Worm (Caenorhabditis elegans) whole organism, L4/young adult: ENCODE data around the gene C07H6.9.

ENCODE experiments used
- W03F9.2 ChIP-seq: fragments of 150-350 bp; optimal IDR thresholded peaks from 2 replicates; lab custom pipeline; 2014; ENCODE audit warnings: missing biosample characterization, missing genetic modification characterization
- dao-5 ChIP-seq: sonication (generic microtip); optimal IDR thresholded peaks from 2 replicates; lab custom pipeline; 2016; ENCODE audit warnings: missing genotype, missing genetic modification characterization, moderate library complexity, missing compliant biosample characterization
- him-1 ChIP-seq: sonication (generic microtip); optimal IDR thresholded peaks from 2 replicates; lab custom pipeline; 2016; ENCODE audit warnings: missing genotype, missing genetic modification reagents, missing genetic modification characterization, missing compliant biosample characterization

Gene C07H6.9

DNA sequence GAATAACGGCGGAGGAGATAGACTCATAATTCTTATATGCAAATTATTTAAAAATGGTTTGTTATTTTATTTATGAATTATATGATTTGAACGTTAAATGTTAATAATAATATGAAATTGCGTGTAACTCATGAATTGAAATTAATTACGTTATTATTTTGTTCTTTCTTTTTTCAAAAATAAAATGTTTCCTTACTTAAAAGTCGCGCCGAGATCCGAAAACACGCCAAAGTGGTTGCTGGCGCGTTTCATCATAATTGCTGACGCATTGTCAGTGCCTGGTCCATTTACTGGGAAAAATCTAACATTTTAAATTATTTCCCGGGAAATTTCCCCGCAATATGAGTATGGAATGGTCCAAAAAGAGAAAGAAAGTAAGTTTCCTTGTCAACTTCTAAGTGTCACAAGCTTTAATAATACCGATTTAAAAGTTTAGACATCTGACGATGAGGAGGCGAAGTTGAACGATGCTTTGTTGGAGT lies at the start of gene C07H6.9, which contains the start of gene sap-140:
C07H6.9 (minus strand) TSS at position 51 of the 482 bp plus-strand sequence.
sap-140 (plus strand) TSS at position 318 of the 482 bp plus-strand sequence.
- TF ChIP-seq W03F9.2 (peak; percentile 83), dao-5 (tag; lab: Kevin White, UChicago) (no peak), him-1 (tag; lab: Kevin White, UChicago) (peak; percentile 24)

DNA sequence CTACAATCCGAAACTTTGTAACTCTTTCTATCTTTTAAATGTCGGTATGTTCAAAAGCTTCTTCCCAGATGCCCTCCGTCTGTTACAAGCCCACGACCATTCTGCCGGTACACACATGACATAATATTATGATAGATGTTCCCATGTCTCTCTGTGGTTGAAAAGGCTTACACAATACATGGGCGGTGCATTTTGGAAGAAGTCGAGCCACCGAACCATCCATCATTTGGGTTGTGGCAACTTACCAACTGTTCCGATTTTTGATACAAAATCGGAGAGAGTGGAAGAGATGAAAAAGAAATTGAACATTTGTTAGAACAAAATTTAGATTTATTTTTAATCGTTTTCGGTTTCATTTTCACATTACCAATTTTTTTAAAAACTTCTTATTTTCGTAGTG lies 49.7 kb upstream of the C07H6.9 start:
- TF ChIP-seq him-1 (tag; lab: Kevin White, UChicago) (no peak), dao-5 (tag; lab: Kevin White, UChicago) (no peak)

DNA sequence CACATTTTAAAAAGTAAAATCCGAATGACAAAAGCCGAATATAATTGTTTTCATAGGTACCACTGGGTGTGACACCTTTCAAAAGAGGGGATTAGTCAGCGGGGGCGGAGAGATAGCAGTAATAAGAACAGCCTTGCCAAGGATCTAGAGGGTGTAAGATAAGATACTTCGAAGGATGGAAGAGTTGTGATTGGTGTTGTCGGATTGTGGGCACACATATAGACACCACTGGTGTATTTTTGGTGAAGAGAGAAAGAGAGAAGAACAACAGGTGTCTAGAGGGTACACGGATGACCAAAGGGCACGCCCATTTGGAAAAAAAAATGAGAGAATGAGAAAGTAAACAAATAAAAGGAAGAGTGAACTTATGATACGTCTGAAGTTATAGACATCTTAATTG lies 45.9 kb upstream of the C07H6.9 start:
- TF ChIP-seq W03F9.2 = no peak
- TF ChIP-seq him-1 (tag; lab: Kevin White, UChicago) = no peak
- no peak for TF ChIP-seq dao-5 (tag; lab: Kevin White, UChicago)

DNA sequence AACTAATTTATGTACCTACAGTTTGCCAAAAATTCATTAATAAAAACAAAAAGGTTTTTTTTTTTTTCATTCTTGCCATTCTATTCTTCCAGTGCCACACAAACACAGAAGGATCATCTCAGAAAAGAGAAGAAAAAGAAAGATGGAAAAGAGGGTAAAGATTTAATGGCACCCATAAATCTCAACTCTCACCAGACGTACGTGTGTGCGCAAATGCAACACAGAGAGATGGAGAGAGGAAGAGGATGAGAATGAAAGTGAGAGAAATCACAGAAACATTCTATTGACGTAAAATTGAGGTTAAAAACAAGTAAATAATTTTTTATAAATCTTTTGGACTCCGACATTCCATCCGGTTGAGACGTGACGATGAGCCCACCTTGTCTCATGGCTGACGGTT lies 44.9 kb upstream of the C07H6.9 start:
- TF ChIP-seq W03F9.2 = no peak
- TF ChIP-seq him-1 (tag; lab: Kevin White, UChicago) = no peak
- no peak for TF ChIP-seq dao-5 (tag; lab: Kevin White, UChicago)

DNA sequence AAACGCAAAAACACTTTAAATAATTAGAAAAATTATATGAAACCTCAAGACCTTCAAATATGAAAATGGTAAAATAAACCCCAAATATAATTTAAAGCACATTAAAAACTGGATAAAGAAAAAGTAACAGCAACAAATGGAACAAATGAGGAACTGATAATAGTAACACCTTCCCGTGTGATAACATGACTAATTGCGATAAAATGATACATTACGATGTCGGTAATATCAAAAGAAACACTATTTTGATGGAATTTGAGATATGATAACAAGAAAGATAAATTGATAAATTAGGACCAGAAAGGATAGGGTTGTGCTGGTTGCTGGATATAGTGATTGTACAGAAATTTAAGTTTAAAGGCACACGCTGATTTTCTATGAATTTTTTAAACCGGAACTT lies 42.8 kb upstream of the C07H6.9 start:
- TF ChIP-seq him-1 (tag; lab: Kevin White, UChicago) (no peak), W03F9.2 (no peak), dao-5 (tag; lab: Kevin White, UChicago) (no peak)

DNA sequence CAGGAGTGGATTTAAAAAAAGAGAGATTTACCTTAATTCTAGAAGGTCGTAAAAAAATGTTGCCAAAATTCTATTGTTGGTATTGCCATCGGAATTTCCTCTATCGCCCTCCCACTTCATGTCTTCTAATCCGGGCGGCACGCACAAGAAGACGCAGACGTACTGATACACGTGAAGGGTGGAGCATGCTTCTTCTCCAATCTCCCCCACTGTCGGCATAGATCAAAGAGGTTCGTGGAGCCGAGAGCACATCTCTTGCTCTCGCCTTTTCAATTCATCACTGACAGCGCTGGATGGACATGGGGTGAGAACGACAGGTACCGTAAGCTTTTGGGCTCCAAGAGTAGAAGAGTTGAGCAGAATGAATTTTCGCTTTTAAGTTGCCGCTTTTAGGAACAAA lies 37.3 kb upstream of the C07H6.9 start, which contains the start of gene lin-39:
lin-39 (minus strand) TSS at position 74 of the 400 bp plus-strand sequence.
- TF ChIP-seq him-1 (tag; lab: Kevin White, UChicago) = no peak
- TF ChIP-seq W03F9.2 = no peak
- no peak for TF ChIP-seq dao-5 (tag; lab: Kevin White, UChicago)

DNA sequence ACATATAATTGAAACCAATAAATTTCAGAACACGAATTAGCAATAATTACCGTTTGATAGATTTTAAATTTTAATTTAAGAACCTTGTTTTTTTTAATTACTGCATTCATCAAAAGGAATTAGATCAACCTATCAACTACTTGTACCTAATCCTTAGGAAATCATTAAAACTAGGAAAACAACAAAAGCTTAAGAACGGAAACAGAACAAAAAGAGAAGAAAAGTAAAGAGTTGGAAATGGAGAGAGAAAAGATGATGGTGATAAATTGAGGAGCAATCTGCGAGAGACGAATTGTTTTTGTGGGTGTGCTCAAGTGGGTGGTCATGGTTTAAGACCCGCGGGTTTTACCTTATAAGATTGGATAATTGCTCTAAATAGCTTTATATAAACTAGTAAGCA lies 36.1 kb upstream of the C07H6.9 start:
- TF ChIP-seq dao-5 (tag; lab: Kevin White, UChicago) = no peak
- no peak for TF ChIP-seq W03F9.2
- TF ChIP-seq him-1 (tag; lab: Kevin White, UChicago) = no peak

DNA sequence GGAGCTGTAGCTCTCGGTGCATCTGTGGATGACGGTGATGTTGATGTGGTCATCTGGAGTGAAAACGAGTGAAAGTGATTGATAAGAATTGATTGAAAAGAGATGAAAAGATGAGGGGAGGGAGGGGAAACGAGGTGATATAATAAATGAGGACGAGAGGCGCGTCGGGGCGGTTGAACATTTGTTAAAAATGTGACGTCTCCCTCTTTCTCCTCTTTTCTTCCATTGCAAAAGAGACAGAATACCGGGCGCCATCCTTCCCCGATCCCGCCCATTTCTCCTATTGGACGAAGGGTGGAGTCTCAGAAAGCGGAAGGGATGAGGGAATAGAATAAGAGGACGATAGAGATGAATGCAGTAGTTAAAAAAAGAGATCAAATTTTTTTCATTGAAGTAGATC lies 35.4 kb upstream of the C07H6.9 start:
- TF ChIP-seq him-1 (tag; lab: Kevin White, UChicago) (no peak), W03F9.2 (no peak), dao-5 (tag; lab: Kevin White, UChicago) (no peak)

DNA sequence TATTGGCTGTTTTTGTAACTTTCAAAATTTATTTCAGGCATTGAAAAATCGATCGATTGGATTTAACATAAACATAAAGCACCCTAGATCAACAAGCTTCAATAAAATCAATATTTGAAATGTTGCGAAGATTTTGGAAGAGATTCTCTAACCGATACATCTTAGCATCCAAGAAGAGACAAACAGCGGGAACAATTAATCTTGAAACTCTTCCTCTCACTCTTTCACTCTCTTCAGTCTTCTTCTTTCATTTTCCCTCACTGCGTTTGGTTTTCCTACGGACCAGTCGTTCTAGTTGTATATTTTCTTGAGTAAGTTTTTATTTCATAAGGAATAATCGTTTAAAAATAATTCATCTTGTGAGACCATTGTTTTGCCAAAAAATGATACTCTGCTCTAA lies 33.7 kb upstream of the C07H6.9 start:
- TF ChIP-seq dao-5 (tag; lab: Kevin White, UChicago) = no peak
- TF ChIP-seq W03F9.2 = no peak
- no peak for TF ChIP-seq him-1 (tag; lab: Kevin White, UChicago)

DNA sequence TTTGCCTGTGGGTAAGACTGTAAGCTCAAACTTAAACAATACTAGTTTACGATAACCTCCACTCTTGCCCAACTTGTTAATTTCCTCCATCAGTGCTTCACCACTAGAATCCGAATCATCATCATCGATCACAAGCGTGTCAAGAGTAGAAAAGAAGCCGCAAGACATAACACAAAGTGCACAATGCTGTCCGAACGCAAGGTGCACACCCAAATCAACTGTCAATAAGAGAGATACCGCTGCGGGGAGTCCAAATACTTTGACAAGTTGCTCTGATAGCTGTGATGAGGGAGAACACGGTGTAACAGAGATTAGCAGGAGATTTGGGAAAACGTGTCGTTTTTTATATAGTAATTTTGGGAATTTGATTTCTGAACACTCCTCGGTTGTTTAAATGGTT lies 32.1 kb upstream of the C07H6.9 start:
- no peak for TF ChIP-seq him-1 (tag; lab: Kevin White, UChicago)
- no peak for TF ChIP-seq dao-5 (tag; lab: Kevin White, UChicago)
- no peak for TF ChIP-seq W03F9.2

DNA sequence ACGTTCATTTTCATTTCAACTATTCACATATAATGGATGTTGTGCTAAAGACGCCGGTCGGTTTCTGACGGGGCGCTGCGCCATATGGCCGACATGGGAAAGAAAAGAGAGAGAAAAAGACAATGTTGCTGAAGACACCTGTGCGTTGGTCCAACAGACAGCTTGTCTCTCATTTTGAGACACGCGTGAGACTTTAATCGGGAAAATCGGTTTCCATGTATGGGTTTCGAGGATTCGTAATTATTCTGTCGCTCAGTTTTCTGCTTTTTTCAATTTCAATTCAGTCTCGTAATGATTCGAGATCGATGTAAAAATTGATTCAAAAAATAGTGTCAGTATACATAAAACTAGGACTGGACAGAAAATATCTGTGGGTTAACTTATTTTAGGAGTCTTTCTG lies 31.6 kb upstream of the C07H6.9 start:
- no peak for TF ChIP-seq him-1 (tag; lab: Kevin White, UChicago)
- TF ChIP-seq dao-5 (tag; lab: Kevin White, UChicago) = no peak
- no peak for TF ChIP-seq W03F9.2

DNA sequence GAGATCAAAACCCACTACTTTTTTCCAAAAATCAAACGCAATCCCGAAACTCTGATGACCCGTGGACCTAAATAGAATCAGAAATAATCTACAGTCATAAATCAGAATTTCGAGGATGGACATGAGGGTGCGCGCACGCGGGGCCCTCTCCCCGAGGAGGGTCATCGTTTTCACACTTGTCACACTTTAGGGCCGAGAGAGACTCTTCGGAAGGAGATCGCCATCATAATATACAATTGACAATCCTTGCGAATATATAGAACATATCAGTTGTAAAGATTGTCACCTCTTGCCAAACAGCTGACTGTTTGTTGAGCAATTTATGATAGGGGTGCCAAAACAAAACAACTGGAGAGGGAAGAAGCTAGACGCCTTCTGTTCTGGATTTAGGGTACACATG lies 30.8 kb upstream of the C07H6.9 start:
- TF ChIP-seq dao-5 (tag; lab: Kevin White, UChicago) (no peak), W03F9.2 (no peak), him-1 (tag; lab: Kevin White, UChicago) (no peak)

DNA sequence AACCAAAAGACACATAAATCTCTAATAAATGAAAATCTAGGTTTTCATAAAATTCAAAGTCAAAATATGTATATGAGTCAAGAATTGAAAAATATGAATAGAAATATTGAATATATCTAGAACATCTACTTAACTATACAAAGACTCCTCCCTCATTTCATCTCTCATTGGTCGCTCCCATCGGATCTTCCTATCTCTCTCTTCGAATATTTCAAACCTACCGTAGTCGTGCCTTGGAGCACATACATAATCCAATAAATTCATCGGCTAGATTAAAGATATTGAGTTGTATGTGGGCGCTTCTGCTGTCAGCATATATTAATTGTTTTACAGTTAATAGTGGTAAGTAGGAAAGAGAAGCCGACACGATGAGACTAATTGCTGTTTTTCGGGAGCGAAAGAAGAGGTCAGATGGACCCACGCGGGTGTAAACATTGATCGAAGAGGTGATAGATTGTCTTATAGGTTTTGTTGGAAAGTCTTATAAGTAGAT lies 27.7 kb upstream of the C07H6.9 start:
- no peak for TF ChIP-seq W03F9.2
- TF ChIP-seq dao-5 (tag; lab: Kevin White, UChicago) = no peak
- TF ChIP-seq him-1 (tag; lab: Kevin White, UChicago) = no peak

DNA sequence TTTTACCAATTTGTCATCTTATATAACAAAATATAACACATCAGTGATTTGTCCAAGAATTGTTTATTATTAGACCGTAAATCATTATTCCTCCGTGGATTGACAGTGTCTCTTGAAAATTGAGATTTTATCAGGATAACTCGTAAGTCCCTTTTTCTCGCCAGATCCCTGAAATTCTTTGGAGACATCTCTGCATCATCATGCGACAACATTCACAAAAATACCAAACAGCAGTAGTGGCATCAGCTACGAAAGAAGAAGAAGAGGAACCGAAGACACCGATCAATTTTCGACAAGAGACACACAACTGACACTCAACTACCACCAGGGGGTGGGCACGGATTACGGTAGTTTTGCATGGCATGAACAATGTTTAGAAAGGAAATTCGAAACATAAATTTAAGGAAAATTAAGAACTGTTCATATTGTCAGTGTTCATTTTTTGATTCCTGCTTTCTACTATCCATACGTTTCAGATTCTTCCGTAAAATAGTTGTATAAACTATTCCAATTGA lies 25.6 kb upstream of the C07H6.9 start:
- TF ChIP-seq dao-5 (tag; lab: Kevin White, UChicago) = no peak
- TF ChIP-seq him-1 (tag; lab: Kevin White, UChicago) = no peak
- TF ChIP-seq W03F9.2 = no peak

DNA sequence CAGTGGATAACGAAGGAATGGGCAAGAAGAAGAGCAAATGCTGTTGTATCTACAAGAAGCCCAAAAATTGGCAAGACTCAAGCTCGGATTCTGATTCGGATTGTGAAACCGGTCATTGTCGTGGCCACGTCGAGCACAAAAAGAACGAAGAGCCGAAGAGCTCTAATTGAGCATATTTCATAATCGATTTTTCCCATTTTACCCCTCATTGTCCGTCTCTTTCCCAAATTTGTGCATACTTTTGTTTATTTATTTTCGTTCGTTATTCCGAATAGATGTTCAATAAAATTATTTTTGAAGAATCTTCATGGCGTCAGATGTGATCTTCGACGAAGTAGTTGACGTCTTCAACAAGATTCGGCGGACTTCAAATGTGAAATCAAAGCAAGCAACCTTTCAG lies 21.9 kb upstream of the C07H6.9 start, which contains the start of gene lig-4:
lig-4 (plus strand) TSS at position 301 of the 400 bp plus-strand sequence.
- no peak for TF ChIP-seq W03F9.2
